Worm (Caenorhabditis elegans) whole organism, L1 larva: ENCODE data around the gene C35A5.10.

Experiments
- ceh-82 ChIP-seq, 3 experiments: fragments of 150-350 bp in 1 of 3; sonication (generic microtip) in 2 of 3; optimal IDR thresholded peaks; 2 replicates each; lab custom pipeline; 2014 to 2017; ENCODE audit warnings: missing biosample characterization in 3 of 3, missing genetic modification characterization in 3 of 3
- ces-1 ChIP-seq: fragments of 150-350 bp; optimal IDR thresholded peaks from 2 replicates; lab custom pipeline; 2014; ENCODE audit warnings: missing biosample characterization, missing genetic modification reagents, missing genetic modification characterization
- lir-3 ChIP-seq: sonication (generic microtip); optimal IDR thresholded peaks from 2 replicates; lab custom pipeline; 2016; ENCODE audit warnings: mild to moderate bottlenecking, missing genetic modification characterization, moderate library complexity, missing compliant biosample characterization; ENCODE audit not compliant: poor library complexity
- mdl-1 ChIP-seq, 2 experiments: fragments of 150-350 bp; optimal IDR thresholded peaks; 2 replicates each; lab custom pipeline; 2014 to 2017; ENCODE audit warnings: missing biosample characterization in 2 of 2, missing genetic modification characterization in 2 of 2, inconsistent platforms in 1 of 2
- nhr-11 ChIP-seq: fragments of 150-350 bp; optimal IDR thresholded peaks from 2 replicates; lab custom pipeline; 2014; ENCODE audit warnings: missing biosample characterization, missing genetic modification characterization
- pax-3 ChIP-seq: fragments of 200-800 bp; sonication (Bioruptor generic); optimal IDR thresholded peaks from 2 replicates; lab custom pipeline; 2018; ENCODE audit warnings: mild to moderate bottlenecking, missing genetic modification characterization, moderate library complexity, missing compliant biosample characterization
- unc-62 ChIP-seq: fragments of 150-350 bp; optimal IDR thresholded peaks from 2 replicates; lab custom pipeline; 2014; ENCODE audit warnings: missing biosample characterization, missing genetic modification reagents, missing genetic modification characterization
- unc-98 ChIP-seq: fragments of 200-800 bp; sonication (Bioruptor generic); IDR thresholded peaks from 2 replicates; pipeline ENCODE4 v1.3.6; 2022; ENCODE audit warnings: missing genetic modification characterization, missing compliant biosample characterization
- ztf-4 ChIP-seq: fragments of 150-350 bp; optimal IDR thresholded peaks from 2 replicates; lab custom pipeline; 2014; ENCODE audit warnings: missing biosample characterization, missing genetic modification characterization

DNA sequence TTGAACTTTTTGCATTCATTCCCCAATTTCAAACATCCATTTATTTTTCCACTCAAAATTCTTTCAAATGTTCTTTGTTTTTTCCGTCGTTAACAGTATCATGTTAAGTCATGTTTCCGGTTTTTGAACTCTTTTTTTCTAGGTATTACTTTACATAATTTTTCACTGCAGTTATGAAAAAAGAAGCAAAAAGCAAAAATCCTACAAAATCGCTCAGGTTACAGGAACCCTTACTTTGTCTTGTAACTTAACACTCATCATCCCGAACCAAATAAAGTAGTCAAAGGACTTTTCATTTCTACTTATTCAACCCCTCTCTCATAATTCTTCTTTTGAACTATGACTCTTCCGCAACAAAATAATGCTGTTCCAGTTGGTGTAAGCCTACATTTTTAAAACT is 12.6 kb upstream of the C35A5.10 start, which contains the start of gene aqp-5:
- TF ChIP-seq nhr-11 (tag; lab: Kevin White, UChicago) (no peak), ztf-4 (tag; lab: Kevin White, UChicago) (no peak), unc-98 (GFP tag; lab: Robert Waterston, UW) (no peak), ces-1 (GFP tag; lab: Kevin White, UChicago) (no peak), ceh-82 (tag; optimal IDR thresholded peaks at IDR 0.05; lab: Kevin White, UChicago) (no peak), pax-3 (no peak), unc-62 (no peak), lir-3 (tag; lab: Kevin White, UChicago) (no peak), mdl-1 (tag; optimal IDR thresholded peaks at IDR 0.05; lab: Kevin White, UChicago) (no peak)
